Worm (Caenorhabditis elegans): ENCODE measurements around the gene lmtr-3.

ce11 chrV:11157947-11158346, 34.0 kb downstream of the lmtr-3 start, which contains the start of gene srg-42:
- no peak for TF ChIP-seq klf-2 (GFP tag; conservative IDR thresholded peaks at IDR 0.05)
- TF ChIP-seq med-1 (GFP tag; optimal IDR thresholded peaks at IDR 0.05; ENCODE audit: insufficient read depth): no peak
- TF ChIP-seq tab-1 (GFP tag; IDR thresholded peaks at IDR 0.05): no peak
- no peak for TF ChIP-seq flt-1 (GFP tag; IDR thresholded peaks at IDR 0.05)
- TF ChIP-seq T22C8.4 (GFP tag; IDR thresholded peaks at IDR 0.05): no peak
- TF ChIP-seq ref-1 (GFP tag; conservative IDR thresholded peaks at IDR 0.05): no peak
